Fruit fly (Drosophila melanogaster): ENCODE measurements around the gene CG7656.

CG7656 gene

dm6 chr3L:15566484-15566955 lies 21.5 kb downstream of the CG7656 start:
- TF ChIP-seq usp (GFP tag; optimal IDR thresholded peaks at IDR 0.05) = no peak
- TF ChIP-seq psq (optimal IDR thresholded peaks at IDR 0.05) = no peak
- TF ChIP-seq pan (optimal IDR thresholded peaks at IDR 0.05) = no peak
- TF ChIP-seq Dll (optimal IDR thresholded peaks at IDR 0.05) = no peak
- no peak for TF ChIP-seq EcR (GFP tag; optimal IDR thresholded peaks at IDR 0.05)
- no peak for TF ChIP-seq CG8478 (optimal IDR thresholded peaks at IDR 0.05)

dm6 chr3L:15565829-15566433 lies 22.0 kb downstream of the CG7656 start, which contains the start of gene dop:
TSS of gene dop (plus strand) at chr3L:15566013.
- TF ChIP-seq usp (GFP tag; optimal IDR thresholded peaks at IDR 0.05) = no peak
- peak; percentile 38 for TF ChIP-seq CG8478 (optimal IDR thresholded peaks at IDR 0.05)

- no peak for TF ChIP-seq CG8478 (optimal IDR thresholded peaks at IDR 0.05)
- TF ChIP-seq EcR (GFP tag; optimal IDR thresholded peaks at IDR 0.05) = no peak
- no peak for TF ChIP-seq psq (optimal IDR thresholded peaks at IDR 0.05)
- TF ChIP-seq Dll (optimal IDR thresholded peaks at IDR 0.05) = no peak
- TF ChIP-seq usp (GFP tag; optimal IDR thresholded peaks at IDR 0.05) = no peak
- TF ChIP-seq pan (optimal IDR thresholded peaks at IDR 0.05) = no peak
These were observed 24.2 kb downstream of the CG7656 start for dm6 chr3L:15563851-15564106.

dm6 chr3L:15563058-15563850 lies 24.7 kb downstream of the CG7656 start, which contains the start of the genes CG7739 and SCCRO:
TSS of gene CG7739 (minus strand) at chr3L:15563065.
TSS of gene SCCRO (plus strand) at chr3L:15563427.
- TF ChIP-seq pan (optimal IDR thresholded peaks at IDR 0.05) (no peak), usp (GFP tag; optimal IDR thresholded peaks at IDR 0.05) (no peak), EcR (GFP tag; optimal IDR thresholded peaks at IDR 0.05) (no peak), psq (optimal IDR thresholded peaks at IDR 0.05) (no peak), CG8478 (optimal IDR thresholded peaks at IDR 0.05) (no peak), Dll (optimal IDR thresholded peaks at IDR 0.05) (no peak)

dm6 chr3L:15562727-15563057 lies 25.3 kb downstream of the CG7656 start:
- TF ChIP-seq usp (GFP tag; optimal IDR thresholded peaks at IDR 0.05) (no peak), pan (optimal IDR thresholded peaks at IDR 0.05) (no peak), Dll (optimal IDR thresholded peaks at IDR 0.05) (no peak), psq (optimal IDR thresholded peaks at IDR 0.05) (no peak), EcR (GFP tag; optimal IDR thresholded peaks at IDR 0.05) (no peak), CG8478 (optimal IDR thresholded peaks at IDR 0.05) (no peak)

- TF ChIP-seq Dll (optimal IDR thresholded peaks at IDR 0.05) (no peak), CG8478 (optimal IDR thresholded peaks at IDR 0.05) (no peak), pan (optimal IDR thresholded peaks at IDR 0.05) (no peak), usp (GFP tag; optimal IDR thresholded peaks at IDR 0.05) (no peak), psq (optimal IDR thresholded peaks at IDR 0.05) (no peak), EcR (GFP tag; optimal IDR thresholded peaks at IDR 0.05) (no peak)
These were observed 33.9 kb downstream of the CG7656 start, which contains the start of gene AGO2 for dm6 chr3L:15553993-15554644. TSS of gene AGO2 (plus strand) at chr3L:15554113.

- no peak for TF ChIP-seq usp (GFP tag; optimal IDR thresholded peaks at IDR 0.05)
- no peak for TF ChIP-seq Dll (optimal IDR thresholded peaks at IDR 0.05)
- TF ChIP-seq psq (optimal IDR thresholded peaks at IDR 0.05) = no peak
These were observed 39.1 kb downstream of the CG7656 start for dm6 chr3L:15548843-15549242.

dm6 chr3L:15547187-15547790 lies 40.7 kb downstream of the CG7656 start:
- TF ChIP-seq pan (optimal IDR thresholded peaks at IDR 0.05) (peak; percentile 32), CG8478 (optimal IDR thresholded peaks at IDR 0.05) (no peak)

- TF ChIP-seq EcR (GFP tag; optimal IDR thresholded peaks at IDR 0.05) (peak; percentile 69 to 76), pan (optimal IDR thresholded peaks at IDR 0.05) (no peak)
These were observed 43.2 kb downstream of the CG7656 start for dm6 chr3L:15544455-15545415.

- TF ChIP-seq CG8478 (optimal IDR thresholded peaks at IDR 0.05) (no peak), EcR (GFP tag; optimal IDR thresholded peaks at IDR 0.05) (no peak), Dll (optimal IDR thresholded peaks at IDR 0.05) (no peak), usp (GFP tag; optimal IDR thresholded peaks at IDR 0.05) (no peak), pan (optimal IDR thresholded peaks at IDR 0.05) (no peak), psq (optimal IDR thresholded peaks at IDR 0.05) (no peak)
These were observed 44.5 kb downstream of the CG7656 start for dm6 chr3L:15543467-15543866.

dm6 chr3L:15543049-15543448 lies 44.9 kb downstream of the CG7656 start:
- TF ChIP-seq EcR (GFP tag; optimal IDR thresholded peaks at IDR 0.05) = no peak
- no peak for TF ChIP-seq usp (GFP tag; optimal IDR thresholded peaks at IDR 0.05)
- TF ChIP-seq pan (optimal IDR thresholded peaks at IDR 0.05) = no peak
- no peak for TF ChIP-seq CG8478 (optimal IDR thresholded peaks at IDR 0.05)
- TF ChIP-seq psq (optimal IDR thresholded peaks at IDR 0.05) = no peak
- no peak for TF ChIP-seq Dll (optimal IDR thresholded peaks at IDR 0.05)

Data from whole organism.